Fruit fly (Drosophila melanogaster): Measurements from ENCODE around the gene CG8565.

- TF ChIP-seq Sox102F (GFP tag; optimal IDR thresholded peaks at IDR 0.05) (no peak), CG8119 (GFP tag; IDR thresholded peaks at IDR 0.05) (no peak)
Observed at dm6 chrX:15866032-15866431, 28.4 kb downstream of the CG8565 start.
